Fruit fly (Drosophila melanogaster) whole organism, embryonic: ENCODE data around the gene p24-1.

Experiments
- Atf6 ChIP-seq: fragments of 200-800 bp; sonication (Bioruptor generic); IDR thresholded peaks from 2 replicates; pipeline ENCODE4 v1.3.6; 2022; ENCODE audit warnings: missing biosample characterization, missing genetic modification characterization
- CG10366 ChIP-seq: fragments of 200-800 bp; sonication (Bioruptor generic); IDR thresholded peaks from 2 replicates; pipeline ENCODE4 v1.3.6; 2022; ENCODE audit warnings: missing biosample characterization, missing genetic modification characterization
- CG12769 ChIP-seq: fragments of 200-800 bp; sonication (Bioruptor generic); optimal IDR thresholded peaks from 2 replicates; lab custom pipeline; 2019; ENCODE audit warnings: missing biosample characterization, mild to moderate bottlenecking, missing genetic modification characterization, moderate library complexity
- CG13123 ChIP-seq: fragments of 200-800 bp; sonication (Bioruptor generic); optimal IDR thresholded peaks from 2 replicates; lab custom pipeline; 2016; ENCODE audit warnings: missing biosample characterization, missing genetic modification characterization
- CG16863 ChIP-seq: fragments of 200-800 bp; sonication (Bioruptor generic); optimal IDR thresholded peaks from 3 replicates; lab custom pipeline; 2016; ENCODE audit warnings: missing biosample characterization, missing genetic modification characterization
- CG17612 ChIP-seq: fragments of 200-800 bp; sonication (Bioruptor generic); IDR thresholded peaks from 2 replicates; pipeline ENCODE4 v1.3.6; 2022; ENCODE audit warnings: missing biosample characterization, missing genetic modification characterization
- CG18599 ChIP-seq: fragments of 200-800 bp; sonication (Bioruptor generic); optimal IDR thresholded peaks from 3 replicates; lab custom pipeline; 2017; ENCODE audit warnings: missing biosample characterization, missing genetic modification characterization, mild to moderate bottlenecking, moderate library complexity, missing genetic modification reagents
- CG2199 ChIP-seq: fragments of 200-800 bp; sonication (Bioruptor generic); IDR thresholded peaks from 3 replicates; pipeline ENCODE4 v1.3.6; 2022; ENCODE audit warnings: missing biosample characterization, missing genetic modification characterization
- CG4360 ChIP-seq: fragments of 200-800 bp; sonication (Bioruptor generic); IDR thresholded peaks from 2 replicates; pipeline ENCODE4 v1.3.6; 2022; ENCODE audit warnings: missing biosample characterization, missing genetic modification characterization
- CG4404 ChIP-seq: fragments of 200-800 bp; sonication (Bioruptor generic); IDR thresholded peaks from 2 replicates; pipeline ENCODE4 v1.3.6; 2022; ENCODE audit warnings: missing biosample characterization, missing genetic modification characterization
- CG4424 ChIP-seq: fragments of 200-800 bp; sonication (Bioruptor generic); optimal IDR thresholded peaks from 3 replicates; lab custom pipeline; 2016; ENCODE audit warnings: missing biosample characterization, missing genetic modification characterization
- CG4730 ChIP-seq: fragments of 200-800 bp; sonication (Bioruptor generic); IDR thresholded peaks from 2 replicates; pipeline ENCODE4 v1.3.6; 2022; ENCODE audit warnings: missing biosample characterization, missing genetic modification characterization
- CG7786 ChIP-seq: fragments of 200-800 bp; sonication (Bioruptor generic); optimal IDR thresholded peaks from 2 replicates; lab custom pipeline; 2016; ENCODE audit warnings: missing biosample characterization, missing genetic modification characterization
- CG9437 ChIP-seq: fragments of 200-800 bp; sonication (Bioruptor generic); optimal IDR thresholded peaks from 2 replicates; lab custom pipeline; 2018; ENCODE audit warnings: missing biosample characterization, mild to moderate bottlenecking, missing genetic modification characterization
- Doc2 ChIP-seq: fragments of 200-800 bp; sonication (Bioruptor generic); IDR thresholded peaks from 2 replicates; pipeline ENCODE4 v1.3.6; 2022; ENCODE audit warnings: missing biosample characterization, missing genetic modification characterization
- E2f1 ChIP-seq: fragments of 200-800 bp; sonication (Bioruptor generic); IDR thresholded peaks from 2 replicates; pipeline ENCODE4 v1.3.6; 2022; ENCODE audit warnings: missing biosample characterization, missing genetic modification characterization
- Elba2 ChIP-seq: fragments of 200-800 bp; sonication (Bioruptor generic); optimal IDR thresholded peaks from 3 replicates; lab custom pipeline; 2016; ENCODE audit warnings: missing biosample characterization, missing genetic modification characterization
- Med ChIP-seq: fragments of 200-800 bp; sonication (Bioruptor generic); peaks from one replicate; lab custom pipeline; 2016; ENCODE audit warnings: missing biosample characterization, missing genetic modification characterization, mild to moderate bottlenecking, inconsistent platforms, moderate library complexity
- Nf-YC ChIP-seq: fragments of 200-800 bp; optimal IDR thresholded peaks from 3 replicates; lab custom pipeline; 2019; ENCODE audit warnings: missing biosample characterization, mild to moderate bottlenecking, missing genetic modification characterization, moderate library complexity
- Oaz ChIP-seq: fragments of 200-800 bp; sonication (Bioruptor generic); IDR thresholded peaks from 2 replicates; pipeline ENCODE4 v1.3.6; 2022; ENCODE audit warnings: missing biosample characterization, missing genetic modification characterization
- Rx ChIP-seq: fragments of 200-800 bp; sonication (Bioruptor generic); IDR thresholded peaks from 2 replicates; pipeline ENCODE4 v1.3.6; 2022; ENCODE audit warnings: missing biosample characterization, missing genetic modification characterization
- Spps ChIP-seq: fragments of 200-800 bp; sonication (Bioruptor generic); optimal IDR thresholded peaks from 2 replicates; lab custom pipeline; 2018; ENCODE audit warnings: missing biosample characterization, mild to moderate bottlenecking, missing genetic modification characterization
- Sry-β ChIP-seq: fragments of 200-800 bp; sonication (Bioruptor generic); optimal IDR thresholded peaks from 2 replicates; lab custom pipeline; 2018; ENCODE audit warnings: missing biosample characterization, mild to moderate bottlenecking, missing genetic modification characterization, moderate library complexity
- ash1 ChIP-seq: fragments of 200-800 bp; sonication (Bioruptor generic); optimal IDR thresholded peaks from 2 replicates; lab custom pipeline; 2018; ENCODE audit warnings: missing biosample characterization, mild to moderate bottlenecking, missing genetic modification characterization
- bcd ChIP-seq: fragments of 200-800 bp; sonication (Bioruptor generic); optimal IDR thresholded peaks from 2 replicates; lab custom pipeline; 2017; ENCODE audit warnings: missing biosample characterization, mild to moderate bottlenecking, missing genetic modification characterization
- br ChIP-seq: fragments of >200 bp; optimal IDR thresholded peaks from 2 replicates; lab custom pipeline; 2017
- bsh ChIP-seq, 2 experiments: fragments of 200-800 bp; sonication (Bioruptor generic); optimal IDR thresholded peaks; 2 replicates each; lab custom pipeline; 2017 to 2018; ENCODE audit warnings: mild to moderate bottlenecking in 2 of 2, missing biosample characterization in 2 of 2, missing genetic modification characterization in 2 of 2, moderate library complexity in 1 of 2
- chinmo ChIP-seq: fragments of 200-800 bp; sonication (Bioruptor generic); IDR thresholded peaks from 4 replicates; pipeline ENCODE4 v1.3.6; 2022; ENCODE audit warnings: missing biosample characterization, missing genetic modification characterization; ENCODE audit not compliant: partially characterized antibody
- chn ChIP-seq: fragments of 200-800 bp; sonication (Bioruptor generic); optimal IDR thresholded peaks from 2 replicates; lab custom pipeline; 2016; ENCODE audit warnings: missing biosample characterization, missing genetic modification characterization
- crp ChIP-seq, 2 experiments: fragments of 200-800 bp; sonication (Bioruptor generic); optimal IDR thresholded peaks; 2 replicates in 1 of 2; 3 replicates in 1 of 2; lab custom pipeline; 2017; ENCODE audit warnings: missing biosample characterization in 2 of 2, missing genetic modification characterization in 2 of 2, mild to moderate bottlenecking in 1 of 2, moderate library complexity in 1 of 2
- dm ChIP-seq: fragments of 200-800 bp; sonication (Bioruptor generic); optimal IDR thresholded peaks from 3 replicates; lab custom pipeline; 2016; ENCODE audit warnings: missing biosample characterization, missing genetic modification characterization
- dysf ChIP-seq: fragments of 200-800 bp; sonication (Bioruptor generic); IDR thresholded peaks from 3 replicates; pipeline ENCODE4 v1.3.6; 2022; ENCODE audit warnings: missing biosample characterization, missing genetic modification characterization
- emc ChIP-seq: fragments of 200-800 bp; sonication (Bioruptor generic); optimal IDR thresholded peaks from 2 replicates; lab custom pipeline; 2016; ENCODE audit warnings: missing biosample characterization, missing genetic modification characterization
- exex ChIP-seq: fragments of 200-800 bp; sonication (Bioruptor generic); optimal IDR thresholded peaks from 4 replicates; lab custom pipeline; 2018; ENCODE audit warnings: missing biosample characterization, mild to moderate bottlenecking, missing genetic modification characterization, moderate library complexity
- gfzf ChIP-seq: fragments of 200-800 bp; sonication (Bioruptor generic); optimal IDR thresholded peaks from 2 replicates; lab custom pipeline; 2016; ENCODE audit warnings: missing biosample characterization, mild to moderate bottlenecking, missing genetic modification characterization, moderate library complexity
- grn ChIP-seq: fragments of 200-800 bp; sonication (Bioruptor generic); optimal IDR thresholded peaks from 3 replicates; lab custom pipeline; 2017; ENCODE audit warnings: missing biosample characterization, missing genetic modification characterization
- gt ChIP-seq: fragments of 200-800 bp; sonication (Bioruptor generic); IDR thresholded peaks from 2 replicates; pipeline ENCODE4 v1.3.6; 2022; ENCODE audit warnings: missing biosample characterization, missing genetic modification characterization
- lmd ChIP-seq: fragments of 200-800 bp; sonication (Bioruptor generic); IDR thresholded peaks from 2 replicates; pipeline ENCODE4 v1.3.6; 2022; ENCODE audit warnings: missing biosample characterization, missing genetic modification characterization
- nau ChIP-seq: fragments of 200-800 bp; sonication (Bioruptor generic); optimal IDR thresholded peaks from 3 replicates; lab custom pipeline; 2017; ENCODE audit warnings: missing biosample characterization, mild to moderate bottlenecking, missing genetic modification characterization, missing genetic modification reagents
- nom ChIP-seq: fragments of 200-800 bp; sonication (Bioruptor generic); optimal IDR thresholded peaks from 2 replicates; lab custom pipeline; 2017; ENCODE audit warnings: missing biosample characterization, missing genetic modification characterization, mild to moderate bottlenecking, moderate library complexity, missing genetic modification reagents
- pros ChIP-seq: fragments of 200-800 bp; sonication (Bioruptor generic); optimal IDR thresholded peaks from 3 replicates; lab custom pipeline; 2019; ENCODE audit warnings: missing biosample characterization, mild to moderate bottlenecking, missing genetic modification characterization, moderate library complexity
- sd ChIP-seq: fragments of 200-800 bp; sonication (Bioruptor generic); optimal IDR thresholded peaks from 3 replicates; lab custom pipeline; 2018; ENCODE audit warnings: missing biosample characterization, mild to moderate bottlenecking, missing genetic modification characterization, moderate library complexity
- sens ChIP-seq: fragments of 200-800 bp; sonication (Bioruptor generic); peaks from one replicate; lab custom pipeline; 2016; ENCODE audit warnings: missing biosample characterization, missing genetic modification characterization
- sens-2 ChIP-seq: fragments of 200-800 bp; sonication (Bioruptor generic); IDR thresholded peaks from 2 replicates; pipeline ENCODE4 v1.3.6; 2022; ENCODE audit warnings: missing biosample characterization, missing genetic modification characterization
- sim ChIP-seq: fragments of 200-800 bp; sonication (Bioruptor generic); IDR thresholded peaks from 2 replicates; pipeline ENCODE4 v1.3.6; 2022; ENCODE audit warnings: missing biosample characterization, missing genetic modification characterization
- sqz ChIP-seq: fragments of 200-800 bp; sonication (Bioruptor generic); optimal IDR thresholded peaks from 3 replicates; lab custom pipeline; 2018; ENCODE audit warnings: missing biosample characterization, mild to moderate bottlenecking, missing genetic modification characterization
- stwl ChIP-seq: fragments of 200-800 bp; sonication (Bioruptor generic); optimal IDR thresholded peaks from 3 replicates; lab custom pipeline; 2018; ENCODE audit warnings: missing biosample characterization, mild to moderate bottlenecking, missing genetic modification characterization, moderate library complexity
- tna ChIP-seq: fragments of 200-800 bp; sonication (Bioruptor generic); IDR thresholded peaks from 2 replicates; pipeline ENCODE4 v1.3.6; 2022; ENCODE audit warnings: missing biosample characterization, missing genetic modification characterization; ENCODE audit not compliant: partially characterized antibody
- wek ChIP-seq: fragments of 200-800 bp; sonication (Bioruptor generic); optimal IDR thresholded peaks from 3 replicates; lab custom pipeline; 2018; ENCODE audit warnings: missing biosample characterization, mild to moderate bottlenecking, missing genetic modification characterization, moderate library complexity
- yki ChIP-seq: fragments of >200 bp; optimal IDR thresholded peaks from 3 replicates; lab custom pipeline; 2018
- zf30C ChIP-seq: fragments of 200-800 bp; sonication (Bioruptor generic); optimal IDR thresholded peaks from 3 replicates; lab custom pipeline; 2018; ENCODE audit warnings: missing biosample characterization, mild to moderate bottlenecking, missing genetic modification characterization

The p24-1 gene

dm6 chrX:11805066-11805766 is 47.1 kb downstream of the p24-1 start:
- no peak for TF ChIP-seq wek
- TF ChIP-seq Doc2: no peak
- TF ChIP-seq CG13123: no peak
- no peak for TF ChIP-seq tna
- no peak for TF ChIP-seq sim (GFP tag; lab: Robert Waterston, UW)
- TF ChIP-seq sens-2 (GFP tag; lab: Robert Waterston, UW): no peak
- no peak for TF ChIP-seq CG18599
- TF ChIP-seq nau (GFP tag; lab: Kevin White, UChicago): no peak
- TF ChIP-seq yki (lab: Kevin White, UChicago): no peak
- TF ChIP-seq CG2199 (GFP tag; lab: Robert Waterston, UW): no peak
- TF ChIP-seq E2f1 (GFP tag; lab: Robert Waterston, UW): no peak
- TF ChIP-seq dm: no peak
- TF ChIP-seq CG12769: peak; percentile 13
- no peak for TF ChIP-seq Rx (GFP tag; lab: Robert Waterston, UW)
- TF ChIP-seq ash1 (GFP tag; lab: Kevin White, UChicago): no peak
- TF ChIP-seq br: no peak
- no peak for TF ChIP-seq CG17612 (GFP tag; lab: Robert Waterston, UW)
- no peak for TF ChIP-seq exex
- no peak for TF ChIP-seq lmd (GFP tag; lab: Robert Waterston, UW)
- TF ChIP-seq bsh (GFP tag; optimal IDR thresholded peaks at IDR 0.05; lab: Kevin White, UChicago): peak in 1 of 2 experiments; percentile 38
- TF ChIP-seq dysf (GFP tag; lab: Robert Waterston, UW): no peak
- TF ChIP-seq nom (GFP tag; lab: Kevin White, UChicago): peak; percentile 61
- TF ChIP-seq CG9437 (GFP tag; lab: Kevin White, UChicago): no peak
- TF ChIP-seq Sry-β (GFP tag; lab: Kevin White, UChicago): no peak
- TF ChIP-seq CG4360 (GFP tag; lab: Robert Waterston, UW): no peak
- no peak for TF ChIP-seq CG10366
- TF ChIP-seq chn (GFP tag; lab: Kevin White, UChicago): no peak
- no peak for TF ChIP-seq emc (GFP tag; lab: Kevin White, UChicago)
- TF ChIP-seq gfzf: peak; percentile 17
- TF ChIP-seq pros (GFP tag; lab: Kevin White, UChicago): peak; percentile 48
- no peak for TF ChIP-seq Elba2
- no peak for TF ChIP-seq Atf6 (GFP tag; lab: Robert Waterston, UW)
- TF ChIP-seq bcd (GFP tag; lab: Kevin White, UChicago): no peak
- no peak for TF ChIP-seq gt (GFP tag; lab: Robert Waterston, UW)
- peak; percentile 7 for TF ChIP-seq grn (GFP tag; lab: Kevin White, UChicago)
- peak; percentile 90 for TF ChIP-seq Nf-YC
- TF ChIP-seq Spps (tag; lab: Kevin White, UChicago): no peak
- peak; percentile 45 for TF ChIP-seq sqz (GFP tag; lab: Kevin White, UChicago)
- TF ChIP-seq chinmo: 0 out of 4 replicates have a peak, but pooled peaks have one; percentile 53
- no peak for TF ChIP-seq CG7786 (GFP tag; lab: Kevin White, UChicago)
- no peak for TF ChIP-seq CG4424 (GFP tag; lab: Kevin White, UChicago)
- TF ChIP-seq sd (tag; lab: Kevin White, UChicago): peak; percentile 23
- TF ChIP-seq CG4730 (GFP tag; lab: Robert Waterston, UW): no peak
- peak; percentile 38 for TF ChIP-seq zf30C (GFP tag; lab: Kevin White, UChicago)
- TF ChIP-seq stwl (tag; lab: Kevin White, UChicago): no peak
- no peak for TF ChIP-seq CG16863 (GFP tag; lab: Kevin White, UChicago)
- TF ChIP-seq sens (GFP tag; lab: Kevin White, UChicago): peak; percentile 80
- peak in 1 of 2 experiments; percentile 32 for TF ChIP-seq crp (GFP tag; optimal IDR thresholded peaks at IDR 0.05; lab: Kevin White, UChicago)
- TF ChIP-seq Oaz (GFP tag; lab: Robert Waterston, UW): no peak
- no peak for TF ChIP-seq CG4404 (GFP tag; lab: Robert Waterston, UW)
- peak; percentile 56 for TF ChIP-seq Med
